Worm (Caenorhabditis elegans): ENCODE data around the gene tank-1.

DNA sequence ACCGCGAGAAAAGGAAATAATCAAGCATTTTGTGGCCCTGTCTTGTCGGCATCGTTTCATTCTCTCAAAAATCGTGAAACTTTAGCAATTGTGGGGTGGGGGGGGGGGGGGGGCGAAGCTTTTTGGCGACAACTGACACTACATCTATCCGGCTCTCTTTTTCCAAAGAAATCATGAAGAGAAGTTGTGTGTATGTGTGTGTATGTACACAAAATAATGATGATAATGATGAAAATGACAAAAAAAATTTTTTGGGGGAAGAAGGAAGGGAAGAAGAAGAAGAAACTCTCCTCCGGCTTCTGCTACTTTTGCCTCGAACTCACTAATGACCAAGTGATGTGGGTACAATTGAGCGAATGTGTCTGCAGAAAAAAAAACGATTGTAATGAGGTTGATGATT, 42.5 kb downstream of the tank-1 start:
- no peak for TF ChIP-seq tbx-2 (tag; optimal IDR thresholded peaks at IDR 0.05)
- TF ChIP-seq dmd-4 (tag; optimal IDR thresholded peaks at IDR 0.05; ENCODE audit: borderline replicate concordance): no peak
- no peak for TF ChIP-seq elt-2 (tag; optimal IDR thresholded peaks at IDR 0.05)
- TF ChIP-seq pha-4 (tag; optimal IDR thresholded peaks at IDR 0.05): no peak
- no peak for TF ChIP-seq odd-2 (tag; optimal IDR thresholded peaks at IDR 0.05)
- no peak for TF ChIP-seq fkh-10 (GFP tag; optimal IDR thresholded peaks at IDR 0.05)
- no peak for TF ChIP-seq ceh-45 (GFP tag; IDR thresholded peaks at IDR 0.05)
- no peak for TF ChIP-seq C08G9.2 (tag; optimal IDR thresholded peaks at IDR 0.05)
- TF ChIP-seq ceh-18 (tag; optimal IDR thresholded peaks at IDR 0.05): no peak
- TF ChIP-seq fax-1 (tag; optimal IDR thresholded peaks at IDR 0.05): no peak
- no peak for TF ChIP-seq ceh-34 (tag; optimal IDR thresholded peaks at IDR 0.05)
- no peak for TF ChIP-seq T23F11.4 (GFP tag; optimal IDR thresholded peaks at IDR 0.05)
- TF ChIP-seq pag-3 (tag; optimal IDR thresholded peaks at IDR 0.05; ENCODE audit: borderline replicate concordance): no peak
- TF ChIP-seq C38D4.7 (GFP tag; optimal IDR thresholded peaks at IDR 0.05): no peak

All from whole organism, late embryonic.